Worm (Caenorhabditis elegans): ENCODE results near the gene lin-26.

ce11 chrII:7640161-7640841 lies 41.7 kb upstream of the lin-26 start:
- TF ChIP-seq mep-1 (tag; optimal IDR thresholded peaks at IDR 0.05) (no peak), pha-4 (tag; optimal IDR thresholded peaks at IDR 0.05) (no peak), zip-8 (tag; optimal IDR thresholded peaks at IDR 0.05) (no peak)
